Fruit fly (Drosophila melanogaster) whole organism: ENCODE data around the gene N.

Source experiments
- CG8478 ChIP-seq: fragments of >200 bp; optimal IDR thresholded peaks from 2 replicates; lab custom pipeline; 2018; ENCODE audit warnings: inconsistent platforms
- Dll ChIP-seq: fragments of >200 bp; optimal IDR thresholded peaks from 2 replicates; lab custom pipeline; 2017
- EcR ChIP-seq, 2 experiments: fragments of >200 bp; optimal IDR thresholded peaks; 2 replicates each; lab custom pipeline; 2017; ENCODE audit warnings: missing biosample characterization in 2 of 2, missing genetic modification characterization in 2 of 2, missing genetic modification reagents in 2 of 2
- pan ChIP-seq: fragments of >200 bp; optimal IDR thresholded peaks from 2 replicates; lab custom pipeline; 2017
- psq ChIP-seq: fragments of >200 bp; optimal IDR thresholded peaks from 2 replicates; lab custom pipeline; 2017
- usp ChIP-seq: fragments of >200 bp; optimal IDR thresholded peaks from 2 replicates; lab custom pipeline; 2017; ENCODE audit warnings: missing biosample characterization, missing genetic modification characterization, mixed read lengths

The N gene

DNA sequence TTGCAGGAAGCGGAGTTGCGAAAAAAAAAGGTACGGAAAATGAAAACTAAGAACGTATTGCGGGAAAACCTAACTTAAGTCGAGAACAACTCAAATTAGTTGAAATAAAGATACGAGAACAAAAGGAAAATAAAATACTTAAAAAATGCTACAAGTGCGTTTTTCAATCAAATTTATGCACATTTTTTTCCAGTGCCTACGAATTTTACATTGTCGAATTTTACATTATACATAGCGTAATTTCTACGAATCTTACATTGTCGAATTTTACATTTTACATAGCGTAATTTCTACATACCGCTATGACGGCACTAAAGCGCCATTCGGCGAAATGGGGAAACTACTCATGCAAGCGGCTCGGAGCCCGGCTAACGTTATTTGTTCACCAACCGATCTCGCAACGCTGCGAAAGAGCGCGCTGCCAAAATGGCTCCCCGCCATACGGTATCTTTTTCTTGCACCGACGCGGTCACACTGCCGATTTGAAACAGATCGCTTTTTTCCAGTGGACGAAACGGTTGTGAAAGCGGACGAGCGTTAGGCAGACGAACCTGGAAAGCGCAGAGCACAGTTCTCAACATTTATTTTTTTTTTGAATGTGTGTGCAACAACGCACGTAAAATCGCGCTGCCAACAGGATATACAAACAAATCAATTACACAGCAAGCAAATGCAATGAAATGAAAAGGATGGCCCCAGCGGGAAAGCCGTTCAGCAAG lies at the start of gene N:
Gene N (plus strand): TSS at position 488 of the 719 bp plus-strand sequence.
- TF ChIP-seq pan (no peak), Dll (lab: Kevin White, UChicago) (no peak), psq (lab: Kevin White, UChicago) (no peak), EcR (GFP tag; optimal IDR thresholded peaks at IDR 0.05; lab: Kevin White, UChicago) (no peak), CG8478 (lab: Kevin White, UChicago) (no peak), usp (GFP tag; lab: Kevin White, UChicago) (no peak)

- TF ChIP-seq usp (GFP tag; lab: Kevin White, UChicago) (no peak), CG8478 (lab: Kevin White, UChicago) (no peak), pan (no peak)
Measured at dm6 chrX:3085839-3086238, 48.8 kb upstream of the N start.

DNA sequence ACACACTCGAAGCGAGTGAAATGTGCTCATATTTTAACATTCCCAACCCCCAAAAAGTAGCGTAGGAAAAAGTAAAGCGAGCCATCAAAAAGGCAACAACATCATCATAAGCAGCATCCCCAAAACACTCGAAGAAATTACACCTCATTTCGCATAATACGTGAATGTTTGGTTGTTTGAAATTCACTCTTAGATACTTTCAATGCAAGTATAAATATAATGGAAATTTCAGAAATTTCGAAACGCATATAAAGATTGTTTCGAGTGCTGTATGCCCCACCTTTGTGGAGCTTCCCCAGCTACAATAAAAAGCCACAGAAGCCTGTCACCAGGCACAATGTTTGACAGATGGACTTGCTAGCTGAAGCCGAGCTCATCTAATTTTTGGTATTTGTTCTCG lies 47.6 kb upstream of the N start:
- no peak for TF ChIP-seq pan

dm6 chrX:3090930-3091329 lies 43.7 kb upstream of the N start:
- TF ChIP-seq pan (no peak), EcR (GFP tag; optimal IDR thresholded peaks at IDR 0.05; lab: Kevin White, UChicago) (no peak), Dll (lab: Kevin White, UChicago) (no peak), CG8478 (lab: Kevin White, UChicago) (no peak), usp (GFP tag; lab: Kevin White, UChicago) (no peak), psq (lab: Kevin White, UChicago) (no peak)

- TF ChIP-seq EcR (GFP tag; optimal IDR thresholded peaks at IDR 0.05; lab: Kevin White, UChicago) = no peak
- no peak for TF ChIP-seq pan
- TF ChIP-seq usp (GFP tag; lab: Kevin White, UChicago) = no peak
Measured at dm6 chrX:3096324-3096723, 38.3 kb upstream of the N start.

- TF ChIP-seq CG8478 (lab: Kevin White, UChicago) (no peak), pan (no peak), EcR (GFP tag; optimal IDR thresholded peaks at IDR 0.05; lab: Kevin White, UChicago) (no peak), Dll (lab: Kevin White, UChicago) (no peak), psq (lab: Kevin White, UChicago) (no peak), usp (GFP tag; lab: Kevin White, UChicago) (no peak)
Measured at dm6 chrX:3097008-3097407, 37.7 kb upstream of the N start.

DNA sequence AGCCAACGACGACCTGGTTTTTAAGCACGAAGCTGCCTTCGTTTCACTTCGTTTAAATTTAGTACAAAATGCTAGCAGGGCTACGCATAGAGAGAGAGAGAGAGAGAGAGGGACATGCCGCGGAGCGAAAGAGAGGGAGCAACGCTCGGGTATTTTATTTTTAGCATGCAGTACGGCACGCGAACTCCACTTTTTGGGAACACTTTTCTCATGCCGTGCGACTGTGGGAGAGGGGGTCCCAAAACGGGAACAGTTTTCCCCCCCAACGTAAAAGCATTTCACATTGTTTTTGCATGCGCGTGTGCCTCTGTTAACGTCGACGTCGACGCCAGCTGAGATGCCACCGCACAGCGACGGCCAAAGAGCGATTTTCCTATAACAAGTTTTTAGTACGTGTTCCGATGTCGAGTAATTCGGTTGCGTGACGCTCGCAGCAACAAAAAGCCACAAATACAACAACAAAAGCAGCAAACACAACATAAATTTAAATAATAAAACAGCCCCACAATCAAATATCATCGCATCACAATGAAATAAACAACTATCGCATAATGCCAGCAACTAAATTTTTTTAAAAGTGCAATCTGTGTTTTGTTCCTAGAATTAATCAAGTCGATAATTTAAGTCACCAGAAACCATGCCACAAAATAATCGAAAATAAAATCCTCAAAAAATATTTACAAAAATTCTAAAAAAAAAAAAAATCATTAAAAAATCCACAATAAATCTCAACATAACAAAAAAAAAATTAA lies 35.3 kb upstream of the N start:
- TF ChIP-seq Dll (lab: Kevin White, UChicago) (no peak), EcR (GFP tag; optimal IDR thresholded peaks at IDR 0.05; lab: Kevin White, UChicago) (peak in 1 of 2 experiments; percentile 23)

- TF ChIP-seq Dll (lab: Kevin White, UChicago) (no peak), EcR (GFP tag; optimal IDR thresholded peaks at IDR 0.05; lab: Kevin White, UChicago) (no peak), CG8478 (lab: Kevin White, UChicago) (no peak), pan (no peak), psq (lab: Kevin White, UChicago) (no peak)
Measured at dm6 chrX:3099913-3100275, 34.8 kb upstream of the N start.

DNA sequence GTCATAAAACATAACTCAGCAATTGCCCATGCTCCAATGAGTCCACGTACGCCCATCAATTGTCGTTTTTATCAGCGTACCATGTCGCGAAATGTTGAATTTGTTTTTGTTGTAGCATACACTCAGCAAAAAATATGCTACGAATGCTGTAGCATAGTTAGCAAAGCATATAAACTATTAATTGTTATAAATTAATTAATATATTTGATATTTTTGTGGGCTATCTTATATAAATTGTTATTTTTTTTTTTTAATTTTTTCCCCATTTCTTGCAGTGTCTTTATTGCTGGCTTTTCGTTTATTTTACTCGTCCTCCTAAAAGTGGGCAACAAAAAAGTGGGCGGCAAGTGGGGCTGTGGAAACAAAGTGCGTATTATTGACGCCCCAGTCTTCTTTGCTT lies 25.8 kb upstream of the N start:
- TF ChIP-seq pan (no peak), psq (lab: Kevin White, UChicago) (no peak), usp (GFP tag; lab: Kevin White, UChicago) (no peak), CG8478 (lab: Kevin White, UChicago) (no peak), Dll (lab: Kevin White, UChicago) (no peak), EcR (GFP tag; optimal IDR thresholded peaks at IDR 0.05; lab: Kevin White, UChicago) (no peak)

dm6 chrX:3123626-3124025 lies 11.0 kb upstream of the N start:
- TF ChIP-seq CG8478 (lab: Kevin White, UChicago) = no peak
- TF ChIP-seq Dll (lab: Kevin White, UChicago) = no peak
- no peak for TF ChIP-seq EcR (GFP tag; optimal IDR thresholded peaks at IDR 0.05; lab: Kevin White, UChicago)
- TF ChIP-seq usp (GFP tag; lab: Kevin White, UChicago) = no peak
- TF ChIP-seq pan = no peak
- no peak for TF ChIP-seq psq (lab: Kevin White, UChicago)

dm6 chrX:3127564-3127963 lies 7.1 kb upstream of the N start:
- TF ChIP-seq psq (lab: Kevin White, UChicago) (no peak), pan (no peak), usp (GFP tag; lab: Kevin White, UChicago) (no peak), CG8478 (lab: Kevin White, UChicago) (no peak), Dll (lab: Kevin White, UChicago) (no peak), EcR (GFP tag; optimal IDR thresholded peaks at IDR 0.05; lab: Kevin White, UChicago) (no peak)

dm6 chrX:3131978-3132377 lies 2.7 kb upstream of the N start:
- TF ChIP-seq Dll (lab: Kevin White, UChicago) (no peak), CG8478 (lab: Kevin White, UChicago) (no peak), EcR (GFP tag; optimal IDR thresholded peaks at IDR 0.05; lab: Kevin White, UChicago) (no peak), usp (GFP tag; lab: Kevin White, UChicago) (no peak), pan (no peak), psq (lab: Kevin White, UChicago) (no peak)

DNA sequence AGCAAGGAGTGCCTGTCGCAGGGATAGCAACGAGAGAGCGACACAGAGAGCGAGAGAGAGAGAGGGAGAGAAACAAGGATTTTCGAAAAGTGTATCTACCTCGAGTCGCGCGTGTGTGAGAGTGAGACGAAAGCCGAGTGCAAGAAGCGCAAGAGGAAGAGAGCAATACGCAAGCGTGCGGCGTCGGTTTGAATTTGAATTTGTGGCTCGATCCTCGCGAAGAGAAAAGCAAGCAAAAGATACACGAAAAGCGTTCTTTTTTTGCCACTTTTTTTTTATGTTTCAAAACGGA lies 378 bp downstream of the N start:
- TF ChIP-seq CG8478 (lab: Kevin White, UChicago) = no peak
